Worm (Caenorhabditis elegans) whole organism, L3 larva: ENCODE measurements around the gene gcy-33.

Source experiments
- R02D3.7 ChIP-seq: fragments of 150-350 bp; optimal IDR thresholded peaks from 2 replicates; lab custom pipeline; 2014; ENCODE audit warnings: missing biosample characterization, missing genetic modification characterization
- ZK546.5 ChIP-seq: sonication (generic microtip); optimal IDR thresholded peaks from 2 replicates; lab custom pipeline; 2017; ENCODE audit warnings: missing biosample characterization, missing genetic modification characterization
- aly-2 ChIP-seq: fragments of 150-350 bp; optimal IDR thresholded peaks from 2 replicates; lab custom pipeline; 2014; ENCODE audit warnings: missing biosample characterization, missing genetic modification characterization
- ama-1 ChIP-seq: fragments of 150-350 bp; optimal IDR thresholded peaks from 2 replicates; lab custom pipeline; 2018
- ceh-16 ChIP-seq: sonication (generic microtip); optimal IDR thresholded peaks from 2 replicates; lab custom pipeline; 2017; ENCODE audit warnings: missing biosample characterization, missing genetic modification characterization
- ceh-28 ChIP-seq: fragments of 150-350 bp; optimal IDR thresholded peaks from 2 replicates; lab custom pipeline; 2014; ENCODE audit warnings: missing biosample characterization, missing genetic modification reagents, missing genetic modification characterization
- ceh-82 ChIP-seq: fragments of 150-350 bp; optimal IDR thresholded peaks from 2 replicates; lab custom pipeline; 2014; ENCODE audit warnings: missing biosample characterization, missing genetic modification characterization
- ceh-9 ChIP-seq: sonication (generic microtip); optimal IDR thresholded peaks from 2 replicates; lab custom pipeline; 2018; ENCODE audit warnings: missing biosample characterization, missing genetic modification characterization
- daf-12 ChIP-seq: fragments of 150-350 bp; optimal IDR thresholded peaks from 2 replicates; lab custom pipeline; 2014; ENCODE audit warnings: missing biosample characterization, missing genetic modification reagents, missing genetic modification characterization
- egl-27 ChIP-seq: sonication (generic microtip); optimal IDR thresholded peaks from 4 replicates; lab custom pipeline; 2017; ENCODE audit warnings: missing biosample characterization, missing genetic modification reagents, missing genetic modification characterization
- egl-5 ChIP-seq: fragments of 150-350 bp; optimal IDR thresholded peaks from 2 replicates; lab custom pipeline; 2017; ENCODE audit warnings: missing biosample characterization, missing genetic modification reagents, missing genetic modification characterization, inconsistent platforms
- elt-1 ChIP-seq: fragments of 150-350 bp; optimal IDR thresholded peaks from 2 replicates; lab custom pipeline; 2014; ENCODE audit warnings: missing biosample characterization, missing genetic modification characterization
- elt-2 ChIP-seq: sonication (generic microtip); optimal IDR thresholded peaks from 2 replicates; lab custom pipeline; 2016; ENCODE audit warnings: missing genetic modification reagents, mild to moderate bottlenecking, missing genetic modification characterization, missing compliant biosample characterization
- elt-3 ChIP-seq, 3 experiments: fragments of 150-350 bp in 1 of 3; sonication (generic microtip) in 2 of 3; optimal IDR thresholded peaks; 2 replicates in 2 of 3; 4 replicates in 1 of 3; lab custom pipeline; 2014 to 2017; ENCODE audit warnings: missing biosample characterization in 3 of 3, missing genetic modification characterization in 3 of 3
- eor-1 ChIP-seq, 2 experiments: fragments of 150-350 bp; optimal IDR thresholded peaks; 2 replicates each; lab custom pipeline; 2014 to 2018; ENCODE audit warnings: missing biosample characterization in 2 of 2, missing genetic modification characterization in 2 of 2
- fkh-10 ChIP-seq: sonication (generic microtip); optimal IDR thresholded peaks from 2 replicates; lab custom pipeline; 2017; ENCODE audit warnings: missing biosample characterization, missing genetic modification reagents, missing genetic modification characterization
- fkh-2 ChIP-seq: fragments of 150-350 bp; optimal IDR thresholded peaks from 2 replicates; lab custom pipeline; 2014; ENCODE audit warnings: missing biosample characterization, missing genetic modification reagents, missing genetic modification characterization
- fos-1 ChIP-seq: fragments of 150-350 bp; optimal IDR thresholded peaks from 2 replicates; lab custom pipeline; 2014; ENCODE audit warnings: missing biosample characterization, missing genetic modification characterization
- hmg-11 ChIP-seq: sonication (generic microtip); optimal IDR thresholded peaks from 2 replicates; lab custom pipeline; 2016; ENCODE audit warnings: missing genetic modification characterization, missing compliant biosample characterization
- jun-1 ChIP-seq: fragments of 150-350 bp; optimal IDR thresholded peaks from 2 replicates; lab custom pipeline; 2014; ENCODE audit warnings: missing biosample characterization, missing genetic modification reagents, missing genetic modification characterization
- lin-15B ChIP-seq: fragments of 150-350 bp; optimal IDR thresholded peaks from 2 replicates; lab custom pipeline; 2014; ENCODE audit warnings: missing biosample characterization, missing genetic modification characterization
- lin-39 ChIP-seq: fragments of 150-350 bp; optimal IDR thresholded peaks from 2 replicates; lab custom pipeline; 2018; ENCODE audit warnings: missing biosample characterization, missing genetic modification reagents, missing genetic modification characterization
- lsy-12 ChIP-seq: sonication (generic microtip); optimal IDR thresholded peaks from 2 replicates; lab custom pipeline; 2016; ENCODE audit warnings: mild to moderate bottlenecking, missing genetic modification characterization, missing compliant biosample characterization
- mdl-1 ChIP-seq: fragments of 150-350 bp; optimal IDR thresholded peaks from 2 replicates; lab custom pipeline; 2014; ENCODE audit warnings: missing biosample characterization, missing genetic modification characterization
- nfya-1 ChIP-seq: sonication (generic microtip); optimal IDR thresholded peaks from 2 replicates; lab custom pipeline; 2017; ENCODE audit warnings: missing genetic modification characterization, mild to moderate bottlenecking, missing compliant biosample characterization, antibody characterized with exemption, moderate library complexity; ENCODE audit not compliant: insufficient read depth
- nhr-11 ChIP-seq: fragments of 150-350 bp; optimal IDR thresholded peaks from 2 replicates; lab custom pipeline; 2014; ENCODE audit warnings: missing biosample characterization, missing genetic modification characterization
- nhr-12 ChIP-seq: fragments of 150-350 bp; optimal IDR thresholded peaks from 2 replicates; lab custom pipeline; 2014; ENCODE audit warnings: missing biosample characterization, missing genetic modification characterization
- nhr-23 ChIP-seq: fragments of 150-350 bp; optimal IDR thresholded peaks from 2 replicates; lab custom pipeline; 2014; ENCODE audit warnings: missing biosample characterization, missing genetic modification reagents, missing genetic modification characterization
- nhr-237 ChIP-seq: fragments of 150-350 bp; optimal IDR thresholded peaks from 2 replicates; lab custom pipeline; 2014; ENCODE audit warnings: missing biosample characterization, missing genetic modification characterization
- nhr-25 ChIP-seq: sonication (generic microtip); optimal IDR thresholded peaks from 2 replicates; lab custom pipeline; 2017; ENCODE audit warnings: missing biosample characterization, missing genetic modification characterization
- nhr-28 ChIP-seq: fragments of 150-350 bp; optimal IDR thresholded peaks from 2 replicates; lab custom pipeline; 2014; ENCODE audit warnings: missing biosample characterization, missing genetic modification characterization
- nhr-43 ChIP-seq: sonication (generic microtip); optimal IDR thresholded peaks from 2 replicates; lab custom pipeline; 2016; ENCODE audit warnings: mild to moderate bottlenecking, missing genetic modification characterization, missing compliant biosample characterization; ENCODE audit not compliant: poor library complexity, severe bottlenecking
- nhr-76 ChIP-seq: fragments of 150-350 bp; sonication (generic microtip); optimal IDR thresholded peaks from 5 replicates; lab custom pipeline; 2014; ENCODE audit warnings: missing biosample characterization, missing genetic modification characterization
- nhr-77 ChIP-seq: fragments of 150-350 bp; optimal IDR thresholded peaks from 2 replicates; lab custom pipeline; 2014; ENCODE audit warnings: missing biosample characterization, missing genetic modification characterization
- pha-4 ChIP-seq: fragments of 150-350 bp; optimal IDR thresholded peaks from 2 replicates; lab custom pipeline; 2014; ENCODE audit warnings: missing biosample characterization, missing genetic modification reagents, missing genetic modification characterization
- pqm-1 ChIP-seq: fragments of 150-350 bp; optimal IDR thresholded peaks from 2 replicates; lab custom pipeline; 2017; ENCODE audit warnings: missing biosample characterization, missing genetic modification characterization, inconsistent platforms
- skn-1 ChIP-seq: fragments of 150-350 bp; optimal IDR thresholded peaks from 2 replicates; lab custom pipeline; 2014; ENCODE audit warnings: missing biosample characterization, missing genetic modification characterization
- snpc-4 ChIP-seq: fragments of 150-350 bp; optimal IDR thresholded peaks from 2 replicates; lab custom pipeline; 2014; ENCODE audit warnings: missing biosample characterization, missing genetic modification characterization
- tbx-2 ChIP-seq: sonication (generic microtip); optimal IDR thresholded peaks from 2 replicates; lab custom pipeline; 2016; ENCODE audit warnings: mild to moderate bottlenecking, missing genetic modification characterization, missing compliant biosample characterization
- unc-62 ChIP-seq: fragments of 150-350 bp; sonication (generic microtip); optimal IDR thresholded peaks from 4 replicates; lab custom pipeline; 2014; ENCODE audit warnings: missing biosample characterization, missing genetic modification reagents, missing genetic modification characterization
- zag-1 ChIP-seq: fragments of 150-350 bp; optimal IDR thresholded peaks from 2 replicates; lab custom pipeline; 2014; ENCODE audit warnings: missing biosample characterization, missing genetic modification characterization
- ztf-11 ChIP-seq: fragments of 150-350 bp; optimal IDR thresholded peaks from 2 replicates; lab custom pipeline; 2014; ENCODE audit warnings: missing biosample characterization, missing genetic modification characterization
- ztf-4 ChIP-seq: fragments of 150-350 bp; optimal IDR thresholded peaks from 2 replicates; lab custom pipeline; 2014; ENCODE audit warnings: missing biosample characterization, missing genetic modification characterization

Gene gcy-33

ce11 chrV:11982309-11982708, 19.3 kb downstream of the gcy-33 start, which contains the start of gene rpt-1:
TSS of gene rpt-1 (minus strand) at chrV:11982397.
- TF ChIP-seq elt-3 (tag; optimal IDR thresholded peaks at IDR 0.05; lab: Kevin White, UChicago) (no peak), hmg-11 (peak; percentile 14), nhr-76 (tag; lab: Kevin White, UChicago) (no peak), R02D3.7 (tag; lab: Kevin White, UChicago) (peak; percentile 3), nfya-1 (tag; lab: Kevin White, UChicago) (peak; percentile 84), snpc-4 (peak; percentile 90), skn-1 (peak; percentile 98), ztf-11 (tag; lab: Kevin White, UChicago) (no peak), ceh-82 (tag; lab: Kevin White, UChicago) (no peak), ZK546.5 (tag; lab: Kevin White, UChicago) (no peak), elt-2 (tag; lab: Kevin White, UChicago) (peak; percentile 29), elt-1 (peak; percentile 9), lin-39 (tag; lab: Kevin White, UChicago) (peak; percentile 45), nhr-25 (tag; lab: Kevin White, UChicago) (peak; percentile 70), pqm-1 (tag; lab: Kevin White, UChicago) (no peak), eor-1 (tag; optimal IDR thresholded peaks at IDR 0.05; lab: Kevin White, UChicago) (no peak), lsy-12 (tag; lab: Kevin White, UChicago) (no peak), zag-1 (tag; lab: Kevin White, UChicago) (no peak), nhr-237 (tag; lab: Kevin White, UChicago) (no peak), nhr-43 (peak; percentile 5), daf-12 (no peak), lin-15B (peak; percentile 90), ceh-16 (no peak), egl-5 (peak; percentile 36), fkh-10 (GFP tag; lab: Kevin White, UChicago) (no peak), pha-4 (tag; lab: Kevin White, UChicago) (peak; percentile 89), unc-62 (GFP tag; lab: Kevin White, UChicago) (no peak), ztf-4 (tag; lab: Kevin White, UChicago) (no peak), ceh-28 (tag; lab: Kevin White, UChicago) (no peak), nhr-23 (peak; percentile 85), egl-27 (tag; lab: Kevin White, UChicago) (no peak), tbx-2 (tag; lab: Kevin White, UChicago) (no peak), aly-2 (tag; lab: Kevin White, UChicago) (no peak)

- TF ChIP-seq zag-1 (tag; lab: Kevin White, UChicago) (no peak), lin-15B (peak; percentile 92), nhr-43 (peak; percentile 90), ceh-9 (tag; lab: Kevin White, UChicago) (no peak), mdl-1 (tag; lab: Kevin White, UChicago) (peak; percentile 9), unc-62 (GFP tag; lab: Kevin White, UChicago) (peak; percentile 40), elt-1 (no peak), nhr-12 (tag; lab: Kevin White, UChicago) (no peak), nfya-1 (tag; lab: Kevin White, UChicago) (peak; percentile 96), nhr-23 (peak; percentile 94), skn-1 (peak; percentile 87), fkh-2 (tag; lab: Kevin White, UChicago) (no peak), nhr-76 (tag; lab: Kevin White, UChicago) (peak; percentile 26), ztf-4 (tag; lab: Kevin White, UChicago) (peak; percentile 39), tbx-2 (tag; lab: Kevin White, UChicago) (peak; percentile 79), jun-1 (tag; lab: Kevin White, UChicago) (peak; percentile 92), nhr-28 (no peak), fkh-10 (GFP tag; lab: Kevin White, UChicago) (peak; percentile 56), elt-2 (tag; lab: Kevin White, UChicago) (peak; percentile 76), eor-1 (tag; optimal IDR thresholded peaks at IDR 0.05; lab: Kevin White, UChicago) (no peak), ceh-16 (peak; percentile 41), hmg-11 (peak; percentile 83), ceh-82 (tag; lab: Kevin White, UChicago) (peak; percentile 90), elt-3 (tag; optimal IDR thresholded peaks at IDR 0.05; lab: Kevin White, UChicago) (peak in 1 of 3 experiments; percentile 83), nhr-25 (tag; lab: Kevin White, UChicago) (peak; percentile 95), pqm-1 (tag; lab: Kevin White, UChicago) (peak; percentile 89), egl-5 (peak; percentile 84), ZK546.5 (tag; lab: Kevin White, UChicago) (no peak), ceh-28 (tag; lab: Kevin White, UChicago) (peak; percentile 81), nhr-11 (tag; lab: Kevin White, UChicago) (peak; percentile 70), R02D3.7 (tag; lab: Kevin White, UChicago) (peak; percentile 86), lsy-12 (tag; lab: Kevin White, UChicago) (peak; percentile 92), nhr-77 (tag; lab: Kevin White, UChicago) (peak; percentile 88), snpc-4 (peak; percentile 100), pha-4 (tag; lab: Kevin White, UChicago) (peak; percentile 88), ama-1 (lab: Kevin White, UChicago) (peak; percentile 98), lin-39 (tag; lab: Kevin White, UChicago) (peak; percentile 97), aly-2 (tag; lab: Kevin White, UChicago) (peak; percentile 63), fos-1 (peak; percentile 74)
Observed at ce11 chrV:11979673-11980561, 21.7 kb downstream of the gcy-33 start, which contains the start of gene snr-4. TSS of gene snr-4 (minus strand) at chrV:11979723.
